Worm (Caenorhabditis elegans): ENCODE measurements around the gene W06D11.2.
A peak's percentile ranks its signal among the peaks of the same experiment; 100 is the strongest.

W06D11.2 gene

DNA sequence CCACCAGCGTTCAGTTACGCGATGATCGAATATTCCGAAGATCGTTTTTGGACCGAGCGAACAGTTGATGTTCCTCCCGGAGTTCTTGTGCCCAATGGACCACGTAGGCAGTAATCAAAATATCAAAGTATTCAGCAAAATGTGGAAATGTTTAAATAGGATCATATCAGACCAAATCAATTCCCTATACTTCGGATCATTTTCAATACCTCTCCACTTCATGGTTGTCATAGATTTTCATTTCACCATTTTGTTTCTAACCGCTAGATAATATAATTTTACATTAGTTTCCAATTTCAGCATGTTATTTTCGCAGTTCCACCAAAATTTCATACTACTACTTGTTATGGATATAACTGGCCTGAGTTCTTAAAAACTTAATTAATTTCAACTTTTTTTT lies 21.0 kb upstream of the W06D11.2 start:
- TF ChIP-seq hmg-1.2 (GFP tag; IDR thresholded peaks at IDR 0.05), result no peak

DNA sequence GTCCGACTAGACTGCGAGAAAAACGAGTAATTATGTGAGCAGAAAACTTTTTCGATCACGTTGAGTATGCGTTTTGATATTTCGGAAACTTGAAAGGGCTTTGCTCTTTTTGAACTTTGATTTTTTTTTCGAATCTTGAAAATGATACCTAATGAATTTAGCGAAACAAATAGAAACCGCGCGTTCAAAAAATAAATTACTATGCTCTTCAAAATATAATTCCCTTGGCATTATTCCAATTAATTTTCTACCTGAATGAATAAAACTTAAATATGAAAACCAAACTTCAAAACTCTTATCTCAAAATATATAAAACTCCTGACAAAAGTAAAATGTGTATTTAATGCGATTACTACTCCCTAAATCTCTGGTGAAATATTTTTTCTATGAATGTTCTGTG lies 18.7 kb upstream of the W06D11.2 start, which contains the start of gene xtr-2:
Gene xtr-2 (plus strand): TSS at position 301 of the 400 bp plus-strand sequence.
- TF ChIP-seq pha-4 (tag; optimal IDR thresholded peaks at IDR 0.05) (no peak), ztf-22 (GFP tag; optimal IDR thresholded peaks at IDR 0.05) (no peak), snpc-3.4 (tag; optimal IDR thresholded peaks at IDR 0.05) (no peak), ztf-18 (tag; optimal IDR thresholded peaks at IDR 0.05) (no peak), D2030.7 (GFP tag; IDR thresholded peaks at IDR 0.05) (no peak), F55B11.4 (tag; optimal IDR thresholded peaks at IDR 0.05; ENCODE audit: borderline replicate concordance, insufficient read depth) (no peak), ekl-4 (GFP tag; IDR thresholded peaks at IDR 0.05) (no peak), ceh-100 (GFP tag; IDR thresholded peaks at IDR 0.05) (no peak), F37B4.10 (GFP tag; IDR thresholded peaks at IDR 0.05) (no peak), K12H6.12 (tag; optimal IDR thresholded peaks at IDR 0.05) (no peak), F10E7.11 (tag; optimal IDR thresholded peaks at IDR 0.05) (no peak), lin-26 (GFP tag; IDR thresholded peaks at IDR 0.05) (no peak), nfyb-1 (GFP tag; IDR thresholded peaks at IDR 0.05) (no peak), somi-1 (GFP tag; optimal IDR thresholded peaks at IDR 0.05) (no peak), repo-1 (tag; optimal IDR thresholded peaks at IDR 0.05) (no peak), nhr-80 (tag; optimal IDR thresholded peaks at IDR 0.05) (no peak), chd-7 (tag; optimal IDR thresholded peaks at IDR 0.05) (no peak)

- TF ChIP-seq F37B4.10 (GFP tag; IDR thresholded peaks at IDR 0.05), result no peak
These were observed 17.9 kb upstream of the W06D11.2 start for ce11 chrX:12314395-12314794.

ce11 chrX:12313779-12314178 lies 17.2 kb upstream of the W06D11.2 start:
- peak; percentile 52; the same call in 1 of the 2 replicates for TF ChIP-seq K11D2.4 (GFP tag; IDR thresholded peaks at IDR 0.05)
- TF ChIP-seq bed-2 (GFP tag; IDR thresholded peaks at IDR 0.05), result peak; percentile 59; the same call in 1 of the 2 replicates
- no peak for TF ChIP-seq lsl-1 (GFP tag; optimal IDR thresholded peaks at IDR 0.05)
- TF ChIP-seq lir-1 (GFP tag; conservative IDR thresholded peaks at IDR 0.05), result peak; percentile 57; the same call in 1 of the 2 replicates

DNA sequence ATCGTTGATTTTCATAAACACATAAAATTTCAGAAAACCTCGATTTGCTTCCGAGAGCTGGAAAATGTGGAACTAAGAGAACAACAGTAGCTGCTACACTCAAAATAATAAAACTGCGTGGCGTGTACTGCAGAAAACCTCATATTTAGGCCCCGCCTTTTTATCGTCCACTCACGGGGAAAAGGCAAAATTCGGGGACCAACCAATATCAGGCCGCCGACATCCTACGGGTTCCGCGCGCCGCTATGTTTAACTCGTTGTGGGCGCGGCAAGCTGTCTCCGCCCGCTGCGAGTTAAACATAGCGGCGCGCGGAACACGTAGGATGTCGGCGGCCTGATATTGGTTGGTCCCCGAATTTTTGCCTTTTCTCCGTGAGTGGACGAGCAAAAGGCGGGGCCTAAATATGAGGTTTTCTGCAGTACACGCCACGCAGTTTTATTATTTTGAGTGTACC lies 11.5 kb upstream of the W06D11.2 start, which contains the start of gene F17A2.16:
Gene F17A2.16 (plus strand): TSS at position 405 of the 455 bp plus-strand sequence.
- peak; percentile 86 for TF ChIP-seq attf-6 (GFP tag; IDR thresholded peaks at IDR 0.05)

DNA sequence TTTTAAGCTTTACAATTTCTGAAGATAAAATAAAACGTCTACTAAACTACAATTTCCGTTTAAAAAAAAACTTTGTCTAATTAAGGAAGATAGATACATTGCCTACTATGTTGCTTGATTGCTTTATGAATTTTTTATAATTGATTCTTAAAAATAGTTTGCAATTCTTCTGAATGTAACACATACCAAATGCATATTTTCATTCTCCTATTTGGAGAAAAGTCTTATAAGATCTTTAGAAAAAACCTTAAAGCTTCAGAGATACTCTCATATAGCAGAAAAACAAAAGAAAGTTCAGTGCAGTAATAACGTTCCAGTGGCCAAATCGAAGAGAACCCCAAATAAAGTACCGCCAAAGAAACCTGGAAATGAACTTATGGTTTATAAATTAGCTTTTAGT lies 10.0 kb upstream of the W06D11.2 start, which contains the start of gene phf-32:
Gene phf-32 (plus strand): TSS at position 301 of the 400 bp plus-strand sequence.
- TF ChIP-seq atf-7 (tag; optimal IDR thresholded peaks at IDR 0.05) (no peak), ceh-58 (GFP tag; IDR thresholded peaks at IDR 0.05) (no peak)

DNA sequence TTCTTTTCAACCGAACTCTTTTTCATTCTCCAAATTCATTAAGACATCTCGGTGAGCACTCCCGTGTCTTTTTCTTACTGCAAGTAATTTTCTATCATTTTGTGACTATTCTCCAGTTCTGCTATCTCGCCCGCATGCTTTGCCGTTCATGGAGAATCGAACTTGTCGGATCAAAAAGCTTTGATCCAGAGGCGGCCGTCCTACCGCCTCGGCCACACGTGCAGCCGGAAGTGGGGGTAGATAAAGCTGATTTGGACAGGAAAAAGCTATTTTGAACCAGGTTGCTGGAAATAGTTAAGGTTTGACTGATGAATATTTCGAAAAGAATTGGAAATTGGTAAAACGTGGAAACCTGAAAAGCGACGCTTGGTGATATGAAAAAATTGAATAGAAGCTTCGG lies 7.7 kb upstream of the W06D11.2 start:
- TF ChIP-seq snpc-3.4 (tag; optimal IDR thresholded peaks at IDR 0.05) (no peak), K11D2.4 (GFP tag; IDR thresholded peaks at IDR 0.05) (0 out of 2 replicates have a peak, but pooled peaks have one; percentile 64), F39B2.1 (GFP tag; IDR thresholded peaks at IDR 0.05) (no peak), rpc-1 (optimal IDR thresholded peaks at IDR 0.05) (peak; percentile 34), rpc-1 (tag; optimal IDR thresholded peaks at IDR 0.05) (peak; percentile 68), nfya-1 (tag; optimal IDR thresholded peaks at IDR 0.05; ENCODE audit: borderline replicate concordance, insufficient read depth) (no peak), tbp1 (GFP tag; optimal IDR thresholded peaks at IDR 0.05) (peak; percentile 76), repo-1 (tag; optimal IDR thresholded peaks at IDR 0.05) (no peak), chd-7 (tag; optimal IDR thresholded peaks at IDR 0.05) (no peak), F33H1.4 (GFP tag; IDR thresholded peaks at IDR 0.05) (no peak), B0261.1 (tag; optimal IDR thresholded peaks at IDR 0.05) (peak; percentile 24), lag-1 (GFP tag; IDR thresholded peaks at IDR 0.05) (peak; percentile 72; the same call in 1 of the 2 replicates)

All from whole organism, young adult.